Worm (Caenorhabditis elegans) whole organism, late embryonic: Measurements from ENCODE around the gene EGAP1.5.

ENCODE experiments used
- F13H6.1 ChIP-seq: sonication (generic microtip); optimal IDR thresholded peaks from 2 replicates; lab custom pipeline; 2016; ENCODE audit warnings: missing genetic modification characterization, missing compliant biosample characterization
- K09A11.1 ChIP-seq: sonication (generic microtip); optimal IDR thresholded peaks from 2 replicates; lab custom pipeline; 2017; ENCODE audit warnings: antibody characterized with exemption, mild to moderate bottlenecking, missing genetic modification characterization, missing compliant biosample characterization; ENCODE audit not compliant: insufficient read depth
- ama-1 ChIP-seq: fragments of 150-350 bp; optimal IDR thresholded peaks from 2 replicates; lab custom pipeline; 2014
- ceh-19 ChIP-seq: fragments of 200-800 bp; sonication (Bioruptor generic); optimal IDR thresholded peaks from 2 replicates; lab custom pipeline; 2018; ENCODE audit warnings: mild to moderate bottlenecking, missing genetic modification characterization, missing compliant biosample characterization
- ceh-31 ChIP-seq: sonication (generic microtip); optimal IDR thresholded peaks from 2 replicates; lab custom pipeline; 2016; ENCODE audit warnings: missing genetic modification characterization, missing compliant biosample characterization
- ceh-34 ChIP-seq: sonication (generic microtip); optimal IDR thresholded peaks from 2 replicates; lab custom pipeline; 2016; ENCODE audit warnings: mild to moderate bottlenecking, missing genetic modification characterization, missing compliant biosample characterization
- ceh-45 ChIP-seq: fragments of 200-800 bp; sonication (Bioruptor generic); IDR thresholded peaks from 2 replicates; pipeline ENCODE4 v1.3.6; 2022; ENCODE audit warnings: missing genetic modification reagents, missing genetic modification characterization, missing compliant biosample characterization
- ceh-48 ChIP-seq: sonication (generic microtip); optimal IDR thresholded peaks from 2 replicates; lab custom pipeline; 2016; ENCODE audit warnings: missing genetic modification characterization, inconsistent platforms, missing compliant biosample characterization
- ceh-9 ChIP-seq: sonication (generic microtip); optimal IDR thresholded peaks from 2 replicates; lab custom pipeline; 2016; ENCODE audit warnings: mild to moderate bottlenecking, missing genetic modification characterization, inconsistent platforms, missing compliant biosample characterization
- che-1 ChIP-seq: sonication (generic microtip); optimal IDR thresholded peaks from 2 replicates; lab custom pipeline; 2016; ENCODE audit warnings: mild to moderate bottlenecking, missing genetic modification characterization, missing compliant biosample characterization
- dmd-4 ChIP-seq: sonication (generic microtip); optimal IDR thresholded peaks from 2 replicates; lab custom pipeline; 2016; ENCODE audit warnings: borderline replicate concordance, missing genetic modification characterization, missing compliant biosample characterization
- dve-1 ChIP-seq: sonication (generic microtip); optimal IDR thresholded peaks from 2 replicates; lab custom pipeline; 2017; ENCODE audit warnings: antibody characterized with exemption, mild to moderate bottlenecking, missing genetic modification characterization, missing compliant biosample characterization
- ets-4 ChIP-seq: sonication (generic microtip); optimal IDR thresholded peaks from 2 replicates; lab custom pipeline; 2016; ENCODE audit warnings: missing genetic modification characterization, missing compliant biosample characterization
- eyg-1 ChIP-seq: sonication (generic microtip); optimal IDR thresholded peaks from 2 replicates; lab custom pipeline; 2016; ENCODE audit warnings: missing genotype, missing genetic modification characterization, missing compliant biosample characterization
- fkh-6 ChIP-seq: sonication (generic microtip); optimal IDR thresholded peaks from 2 replicates; lab custom pipeline; 2016; ENCODE audit warnings: missing genetic modification characterization, missing compliant biosample characterization
- hlh-30 ChIP-seq: sonication (generic microtip); optimal IDR thresholded peaks from 2 replicates; lab custom pipeline; 2017; ENCODE audit warnings: antibody characterized with exemption, missing genetic modification characterization, missing compliant biosample characterization; ENCODE audit not compliant: insufficient read depth
- hlh-6 ChIP-seq: sonication (generic microtip); optimal IDR thresholded peaks from 2 replicates; lab custom pipeline; 2016; ENCODE audit warnings: missing genotype, missing genetic modification characterization, missing compliant biosample characterization
- lin-11 ChIP-seq: fragments of 200-800 bp; sonication (Bioruptor generic); optimal IDR thresholded peaks from 2 replicates; lab custom pipeline; 2018; ENCODE audit warnings: mild to moderate bottlenecking, missing genetic modification characterization, missing compliant biosample characterization
- mec-3 ChIP-seq: sonication (generic microtip); optimal IDR thresholded peaks from 2 replicates; lab custom pipeline; 2016; ENCODE audit warnings: borderline replicate concordance, missing genetic modification characterization, missing compliant biosample characterization
- nfya-1 ChIP-seq: sonication (generic microtip); optimal IDR thresholded peaks from 2 replicates; lab custom pipeline; 2017; ENCODE audit warnings: missing genetic modification characterization, mild to moderate bottlenecking, missing compliant biosample characterization, antibody characterized with exemption, moderate library complexity
- nhr-11 ChIP-seq: fragments of 150-350 bp; optimal IDR thresholded peaks from 2 replicates; lab custom pipeline; 2014; ENCODE audit warnings: missing biosample characterization, missing genetic modification characterization
- odd-2 ChIP-seq: sonication (generic microtip); optimal IDR thresholded peaks from 2 replicates; lab custom pipeline; 2017; ENCODE audit warnings: antibody characterized with exemption, mild to moderate bottlenecking, missing genetic modification characterization, missing compliant biosample characterization
- pag-3 ChIP-seq: sonication (generic microtip); optimal IDR thresholded peaks from 2 replicates; lab custom pipeline; 2016; ENCODE audit warnings: missing compliant biosample characterization, missing genetic modification characterization, borderline replicate concordance
- pha-4 ChIP-seq: fragments of 150-350 bp; optimal IDR thresholded peaks from 2 replicates; lab custom pipeline; 2018; ENCODE audit warnings: missing biosample characterization, missing genetic modification reagents, missing genetic modification characterization
- pros-1 ChIP-seq: fragments of 150-350 bp; optimal IDR thresholded peaks from 2 replicates; lab custom pipeline; 2014; ENCODE audit warnings: missing biosample characterization, missing genetic modification reagents, missing genetic modification characterization
- ref-2 ChIP-seq: sonication (generic microtip); optimal IDR thresholded peaks from 2 replicates; lab custom pipeline; 2016; ENCODE audit warnings: missing genetic modification characterization, missing compliant biosample characterization
- rnt-1 ChIP-seq: sonication (generic microtip); optimal IDR thresholded peaks from 2 replicates; lab custom pipeline; 2016; ENCODE audit warnings: missing genetic modification characterization, missing compliant biosample characterization
- sox-2 ChIP-seq: fragments of 200-800 bp; sonication (Bioruptor generic); IDR thresholded peaks from 2 replicates; pipeline ENCODE4 v1.3.6; 2022; ENCODE audit warnings: missing genetic modification reagents, missing genetic modification characterization, missing compliant biosample characterization
- tbx-2 ChIP-seq: sonication (generic microtip); optimal IDR thresholded peaks from 2 replicates; lab custom pipeline; 2016; ENCODE audit warnings: missing genetic modification characterization, missing compliant biosample characterization
- tbx-7 ChIP-seq: sonication (generic microtip); optimal IDR thresholded peaks from 2 replicates; lab custom pipeline; 2016; ENCODE audit warnings: missing genotype, missing genetic modification characterization, missing compliant biosample characterization
- ztf-16 ChIP-seq: sonication (generic microtip); optimal IDR thresholded peaks from 2 replicates; lab custom pipeline; 2017; ENCODE audit warnings: missing genetic modification characterization, missing compliant biosample characterization

The EGAP1.5 gene

ce11 chrIII:5950756-5951345, 19.3 kb downstream of the EGAP1.5 start:
- TF ChIP-seq ceh-9 (tag; lab: Kevin White, UChicago) (no peak), pha-4 (tag; lab: Kevin White, UChicago) (no peak), lin-11 (tag; lab: Kevin White, UChicago) (no peak), ztf-16 (tag; lab: Kevin White, UChicago) (no peak), eyg-1 (tag; lab: Kevin White, UChicago) (no peak)

ce11 chrIII:5951589-5952378, 20.3 kb downstream of the EGAP1.5 start:
- no peak for TF ChIP-seq ref-2 (tag; lab: Kevin White, UChicago)
- TF ChIP-seq hlh-30 (tag; lab: Kevin White, UChicago): peak; percentile 30

- TF ChIP-seq nhr-11 (tag; lab: Kevin White, UChicago) (no peak), ets-4 (tag; lab: Kevin White, UChicago) (no peak), che-1 (tag; lab: Kevin White, UChicago) (no peak), lin-11 (tag; lab: Kevin White, UChicago) (no peak), pag-3 (tag; lab: Kevin White, UChicago) (no peak), tbx-2 (tag; lab: Kevin White, UChicago) (no peak), rnt-1 (no peak), ama-1 (lab: Kevin White, UChicago) (no peak), K09A11.1 (tag; lab: Kevin White, UChicago) (no peak), pros-1 (tag; lab: Kevin White, UChicago) (no peak), hlh-6 (no peak), ref-2 (tag; lab: Kevin White, UChicago) (no peak), fkh-6 (tag; lab: Kevin White, UChicago) (no peak), ceh-19 (GFP tag; lab: Kevin White, UChicago) (no peak), mec-3 (tag; lab: Kevin White, UChicago) (no peak), F13H6.1 (tag; lab: Kevin White, UChicago) (no peak), nfya-1 (tag; lab: Kevin White, UChicago) (no peak), dve-1 (tag; lab: Kevin White, UChicago) (no peak), tbx-7 (tag; lab: Kevin White, UChicago) (no peak)
- TF ChIP-seq, all 69 proteins: peak for 0
These were observed 21.8 kb downstream of the EGAP1.5 start for ce11 chrIII:5953041-5953912.

ce11 chrIII:5953913-5954290, 22.4 kb downstream of the EGAP1.5 start:
- TF ChIP-seq odd-2 (no peak), tbx-2 (tag; lab: Kevin White, UChicago) (peak; percentile 13), hlh-6 (peak; percentile 25), ztf-16 (tag; lab: Kevin White, UChicago) (no peak), sox-2 (no peak)

- TF ChIP-seq tbx-2 (tag; lab: Kevin White, UChicago) (no peak), ceh-34 (peak; percentile 12), rnt-1 (no peak), ceh-45 (no peak), lin-11 (tag; lab: Kevin White, UChicago) (no peak), dmd-4 (tag; lab: Kevin White, UChicago) (no peak), ama-1 (lab: Kevin White, UChicago) (no peak), ets-4 (tag; lab: Kevin White, UChicago) (peak; percentile 59), nfya-1 (tag; lab: Kevin White, UChicago) (peak; percentile 65), ceh-31 (tag; lab: Kevin White, UChicago) (peak; percentile 40), ceh-48 (tag; lab: Kevin White, UChicago) (peak; percentile 49)
These were observed 26.8 kb downstream of the EGAP1.5 start, which contains the start of the genes nono-1 and nop-1 for ce11 chrIII:5958172-5958886. Gene nono-1 (minus strand): TSS chrIII:5958246. Gene nop-1 (plus strand): TSS chrIII:5958722.
